Worm (Caenorhabditis elegans) whole organism, L4/young adult: ENCODE data around the gene C09G9.5.
A peak's percentile ranks its signal among the peaks of the same experiment; 100 is the strongest.

Experiments used
- W03F9.2 ChIP-seq: fragments of 150-350 bp; optimal IDR thresholded peaks from 2 replicates; lab custom pipeline; 2014; ENCODE audit warnings: missing biosample characterization, missing genetic modification characterization
- dao-5 ChIP-seq: sonication (generic microtip); optimal IDR thresholded peaks from 2 replicates; lab custom pipeline; 2016; ENCODE audit warnings: missing genotype, missing genetic modification characterization, moderate library complexity, missing compliant biosample characterization
- him-1 ChIP-seq: sonication (generic microtip); optimal IDR thresholded peaks from 2 replicates; lab custom pipeline; 2016; ENCODE audit warnings: missing genotype, missing genetic modification reagents, missing genetic modification characterization, missing compliant biosample characterization

The C09G9.5 gene

ce11 chrIV:8886228-8886627, at the start of gene C09G9.5:
Gene C09G9.5, plus strand, starts transcription at chrIV:8886528.
- TF ChIP-seq W03F9.2 (tag; lab: Kevin White, UChicago) (no peak), him-1 (tag; lab: Kevin White, UChicago) (no peak), dao-5 (tag; lab: Kevin White, UChicago) (no peak)

DNA sequence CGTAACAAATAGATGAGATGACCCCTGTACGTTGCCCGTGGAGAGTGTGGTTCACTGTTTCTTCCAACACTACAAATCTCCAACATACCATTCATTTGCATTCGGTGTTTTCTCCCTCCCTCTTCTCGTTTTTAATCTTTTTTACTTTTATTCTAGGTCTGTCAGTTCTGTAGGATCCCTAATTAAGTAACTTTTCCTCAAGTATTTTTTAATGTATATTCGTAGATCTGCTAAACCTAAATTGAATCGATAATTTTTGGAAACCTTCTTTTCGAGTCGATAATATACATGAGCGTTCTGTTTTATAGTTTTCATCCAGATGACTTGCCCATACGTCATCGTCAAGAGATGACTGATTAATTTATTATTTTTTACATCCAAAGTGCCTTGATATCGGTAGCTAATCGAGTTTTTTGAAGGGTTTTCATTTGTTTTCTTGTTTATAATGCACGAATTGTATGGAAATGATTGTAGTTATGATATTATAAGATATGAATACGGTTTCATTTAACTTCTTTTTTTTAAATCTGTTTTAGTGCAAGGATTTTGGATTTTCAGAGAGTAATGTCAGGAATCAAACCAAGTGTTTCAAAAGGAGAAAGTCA, 46.1 kb upstream of the C09G9.5 start, which contains the start of the genes T28C6.11 and T11B7.1:
Gene T28C6.11 (minus strand): TSS at position 101 of the 605 bp plus-strand sequence.
Gene T11B7.1 (plus strand): TSS at position 555 of the 605 bp plus-strand sequence.
- no peak for TF ChIP-seq him-1 (tag; lab: Kevin White, UChicago)
- TF ChIP-seq dao-5 (tag; lab: Kevin White, UChicago): no peak
- no peak for TF ChIP-seq W03F9.2 (tag; lab: Kevin White, UChicago)

ce11 chrIV:8844457-8844856, 41.9 kb upstream of the C09G9.5 start, which contains the start of gene T11B7.2:
Gene T11B7.2, minus strand, starts transcription at chrIV:8844557.
- TF ChIP-seq W03F9.2 (tag; lab: Kevin White, UChicago): no peak
- no peak for TF ChIP-seq dao-5 (tag; lab: Kevin White, UChicago)
- no peak for TF ChIP-seq him-1 (tag; lab: Kevin White, UChicago)

DNA sequence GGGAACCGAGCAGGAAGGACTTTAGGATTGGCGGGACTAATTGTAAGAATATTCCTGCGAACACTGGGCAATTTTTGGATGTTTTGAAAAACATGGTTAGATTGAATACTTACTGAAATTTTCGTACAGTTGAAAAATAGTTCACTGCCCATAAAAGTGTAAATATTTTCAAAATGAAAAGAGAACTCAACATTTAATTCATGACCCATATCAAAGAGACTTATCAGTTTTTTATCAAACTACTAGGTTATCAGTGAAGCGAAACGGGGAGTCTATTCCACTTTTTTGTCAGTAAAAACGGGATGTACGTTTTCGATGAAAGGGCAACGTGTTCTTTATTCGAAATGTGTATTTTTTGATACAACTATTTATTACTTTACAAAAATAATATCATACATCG, 40.4 kb upstream of the C09G9.5 start:
- TF ChIP-seq W03F9.2 (tag; lab: Kevin White, UChicago): no peak
- no peak for TF ChIP-seq dao-5 (tag; lab: Kevin White, UChicago)
- no peak for TF ChIP-seq him-1 (tag; lab: Kevin White, UChicago)

DNA sequence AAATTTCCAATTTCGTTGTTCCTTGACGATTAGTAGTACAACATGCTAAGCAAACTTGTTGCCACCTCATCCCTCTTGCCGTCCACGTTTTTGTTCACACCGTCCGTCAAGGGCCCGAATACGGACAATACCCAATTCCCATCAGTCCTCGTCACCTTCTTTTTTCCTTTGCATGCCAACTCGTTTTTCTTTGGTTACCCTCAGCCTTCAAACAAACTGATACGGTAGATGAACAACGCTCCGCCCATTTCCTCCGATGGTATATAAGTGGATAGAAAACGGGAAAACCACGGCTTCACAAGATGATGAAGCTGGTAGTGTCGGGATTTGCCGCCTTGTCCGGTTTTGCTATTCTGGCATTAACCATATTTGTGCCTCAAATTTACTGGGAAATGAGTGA, 38.4 kb upstream of the C09G9.5 start, which contains the start of gene col-118:
Gene col-118 (plus strand): TSS at position 301 of the 400 bp plus-strand sequence.
- TF ChIP-seq dao-5 (tag; lab: Kevin White, UChicago) (no peak), W03F9.2 (tag; lab: Kevin White, UChicago) (no peak), him-1 (tag; lab: Kevin White, UChicago) (no peak)

DNA sequence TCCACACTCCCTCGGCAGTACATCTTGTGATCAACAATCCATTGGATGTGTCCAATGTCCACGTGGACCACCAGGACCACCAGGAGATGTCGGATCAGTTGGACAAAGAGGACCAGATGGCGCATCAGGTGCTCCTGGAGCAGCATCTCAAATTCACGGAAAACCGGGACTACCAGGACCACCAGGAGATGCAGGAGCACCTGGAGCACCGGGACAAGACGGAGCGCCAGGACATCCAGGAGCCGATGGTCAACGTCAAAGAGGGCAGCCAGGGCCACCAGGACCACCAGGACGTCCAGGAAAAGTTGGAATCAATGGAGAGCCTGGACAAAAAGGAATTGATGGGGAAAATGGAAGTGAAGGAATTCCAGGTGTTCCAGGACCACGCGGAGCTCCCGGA, 37.3 kb upstream of the C09G9.5 start:
- no peak for TF ChIP-seq W03F9.2 (tag; lab: Kevin White, UChicago)
- TF ChIP-seq dao-5 (tag; lab: Kevin White, UChicago): no peak
- TF ChIP-seq him-1 (tag; lab: Kevin White, UChicago): no peak

- no peak for TF ChIP-seq him-1 (tag; lab: Kevin White, UChicago)
- no peak for TF ChIP-seq W03F9.2 (tag; lab: Kevin White, UChicago)
- no peak for TF ChIP-seq dao-5 (tag; lab: Kevin White, UChicago)
Measured at ce11 chrIV:8850807-8851206, 35.5 kb upstream of the C09G9.5 start.

ce11 chrIV:8852194-8852593, 34.1 kb upstream of the C09G9.5 start, which contains the start of gene alp-1:
Gene alp-1, plus strand, starts transcription at chrIV:8852494.
- TF ChIP-seq W03F9.2 (tag; lab: Kevin White, UChicago) (no peak), dao-5 (tag; lab: Kevin White, UChicago) (no peak), him-1 (tag; lab: Kevin White, UChicago) (no peak)

ce11 chrIV:8853301-8853700, 33.0 kb upstream of the C09G9.5 start:
- no peak for TF ChIP-seq him-1 (tag; lab: Kevin White, UChicago)
- no peak for TF ChIP-seq W03F9.2 (tag; lab: Kevin White, UChicago)
- TF ChIP-seq dao-5 (tag; lab: Kevin White, UChicago): no peak

ce11 chrIV:8855963-8856362, 30.4 kb upstream of the C09G9.5 start, which contains the start of gene T11B7.5:
Gene T11B7.5, minus strand, starts transcription at chrIV:8856063.
- TF ChIP-seq dao-5 (tag; lab: Kevin White, UChicago): no peak
- TF ChIP-seq W03F9.2 (tag; lab: Kevin White, UChicago): no peak
- no peak for TF ChIP-seq him-1 (tag; lab: Kevin White, UChicago)

DNA sequence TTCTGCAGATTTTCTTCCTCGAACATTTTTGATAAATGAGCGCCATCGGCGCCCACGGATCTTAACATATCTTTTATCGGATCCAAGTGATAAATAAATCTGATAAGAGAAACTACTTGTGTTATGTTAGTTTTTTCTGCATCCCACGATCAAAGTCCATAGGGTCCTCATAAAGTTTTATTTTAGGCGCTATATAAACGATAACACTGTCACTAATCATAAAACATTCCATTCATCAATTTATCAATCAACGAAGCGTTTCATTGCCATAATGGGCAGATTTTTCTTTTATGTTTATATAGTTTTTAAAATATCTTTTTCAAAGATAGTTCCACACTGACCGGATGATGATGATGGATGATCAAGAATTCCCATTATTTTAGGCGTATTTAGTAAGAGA, 21.7 kb upstream of the C09G9.5 start:
- TF ChIP-seq W03F9.2 (tag; lab: Kevin White, UChicago) (no peak), dao-5 (tag; lab: Kevin White, UChicago) (no peak), him-1 (tag; lab: Kevin White, UChicago) (no peak)

ce11 chrIV:8865343-8865742, 21.0 kb upstream of the C09G9.5 start, which contains the start of gene C09G9.1:
Gene C09G9.1, minus strand, starts transcription at chrIV:8865485.
- TF ChIP-seq dao-5 (tag; lab: Kevin White, UChicago): no peak
- TF ChIP-seq W03F9.2 (tag; lab: Kevin White, UChicago): no peak
- no peak for TF ChIP-seq him-1 (tag; lab: Kevin White, UChicago)

DNA sequence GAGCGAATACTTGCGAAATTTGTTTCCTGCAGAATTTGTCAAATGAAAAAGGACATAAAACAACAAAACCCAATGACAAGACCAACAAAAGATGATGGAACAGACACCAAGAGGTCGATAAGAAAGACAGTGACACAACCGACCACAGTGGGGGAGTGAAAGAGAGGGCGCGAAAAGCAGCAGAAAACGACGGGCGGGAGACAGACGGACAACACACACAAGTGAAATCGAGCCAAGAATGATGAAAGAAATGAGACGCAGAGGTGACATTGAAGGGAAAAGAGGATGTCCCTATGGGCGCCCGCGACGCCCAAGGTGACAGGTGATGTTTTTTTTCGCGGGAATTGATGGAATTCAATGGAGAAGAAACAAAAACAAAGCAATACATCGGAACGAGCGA, 20.2 kb upstream of the C09G9.5 start:
- no peak for TF ChIP-seq dao-5 (tag; lab: Kevin White, UChicago)
- peak; percentile 74 for TF ChIP-seq W03F9.2 (tag; lab: Kevin White, UChicago)

- TF ChIP-seq W03F9.2 (tag; lab: Kevin White, UChicago): no peak
- no peak for TF ChIP-seq dao-5 (tag; lab: Kevin White, UChicago)
- no peak for TF ChIP-seq him-1 (tag; lab: Kevin White, UChicago)
Measured at ce11 chrIV:8867562-8867961, 18.8 kb upstream of the C09G9.5 start.
